Worm (Caenorhabditis elegans) whole organism, L1 larva: ENCODE measurements around the gene Y45F10D.7.

Experiments used
- C34B4.2 ChIP-seq: sonication (generic microtip); optimal IDR thresholded peaks from 2 replicates; lab custom pipeline; 2017; ENCODE audit warnings: mild to moderate bottlenecking, missing genetic modification characterization, missing compliant biosample characterization
- F16B12.6 ChIP-seq: fragments of 150-350 bp; optimal IDR thresholded peaks from 2 replicates; lab custom pipeline; 2014; ENCODE audit warnings: missing biosample characterization, missing genetic modification characterization
- alr-1 ChIP-seq: fragments of 200-800 bp; sonication (Bioruptor generic); optimal IDR thresholded peaks from 2 replicates; lab custom pipeline; 2018; ENCODE audit warnings: borderline replicate concordance, mild to moderate bottlenecking, missing genetic modification characterization, missing compliant biosample characterization
- aly-2 ChIP-seq: fragments of 150-350 bp; optimal IDR thresholded peaks from 2 replicates; lab custom pipeline; 2014; ENCODE audit warnings: missing biosample characterization, missing genetic modification characterization
- ama-1 ChIP-seq: fragments of 150-350 bp; optimal IDR thresholded peaks from 2 replicates; lab custom pipeline; 2014
- ceh-82 ChIP-seq, 3 experiments: fragments of 150-350 bp in 1 of 3; sonication (generic microtip) in 2 of 3; optimal IDR thresholded peaks; 2 replicates each; lab custom pipeline; 2014 to 2017; ENCODE audit warnings: missing biosample characterization in 3 of 3, missing genetic modification characterization in 3 of 3
- ceh-90 ChIP-seq: sonication (generic microtip); optimal IDR thresholded peaks from 2 replicates; lab custom pipeline; 2016; ENCODE audit warnings: missing genetic modification characterization, missing compliant biosample characterization
- ces-1 ChIP-seq: fragments of 150-350 bp; optimal IDR thresholded peaks from 2 replicates; lab custom pipeline; 2014; ENCODE audit warnings: missing biosample characterization, missing genetic modification reagents, missing genetic modification characterization
- dpl-1 ChIP-seq, 3 experiments: fragments of 150-350 bp in 2 of 3; sonication (generic microtip) in 1 of 3; optimal IDR thresholded peaks; 2 replicates each; lab custom pipeline; 2014 to 2017; ENCODE audit warnings: missing biosample characterization in 3 of 3, missing genetic modification characterization in 3 of 3, missing genetic modification reagents in 3 of 3
- dsc-1 ChIP-seq: sonication (generic microtip); optimal IDR thresholded peaks from 2 replicates; lab custom pipeline; 2016; ENCODE audit warnings: mild to moderate bottlenecking, missing genetic modification characterization, missing compliant biosample characterization
- efl-1 ChIP-seq, 4 experiments: fragments of 150-350 bp; optimal IDR thresholded peaks in 3 of 4; peaks in 1 of 4; 1 replicate in 1 of 4; 2 replicates in 3 of 4; lab custom pipeline; 2014; ENCODE audit warnings: missing biosample characterization in 2 of 4, missing genetic modification characterization in 2 of 4, missing genetic modification reagents in 2 of 4
- efl-3 ChIP-seq: fragments of 200-800 bp; sonication (Bioruptor generic); optimal IDR thresholded peaks from 2 replicates; lab custom pipeline; 2018; ENCODE audit warnings: mild to moderate bottlenecking, missing genetic modification characterization, missing compliant biosample characterization
- egl-13 ChIP-seq: sonication (generic microtip); optimal IDR thresholded peaks from 2 replicates; lab custom pipeline; 2016; ENCODE audit warnings: missing genotype, missing genetic modification reagents, missing genetic modification characterization, missing compliant biosample characterization
- elt-2 ChIP-seq: sonication (generic microtip); optimal IDR thresholded peaks from 2 replicates; lab custom pipeline; 2016; ENCODE audit warnings: missing genetic modification characterization, mild to moderate bottlenecking, inconsistent platforms, missing compliant biosample characterization, missing genetic modification reagents
- elt-3 ChIP-seq, 6 experiments: fragments of 150-350 bp in 1 of 6; sonication (generic microtip); optimal IDR thresholded peaks; 2 replicates each; lab custom pipeline; 2017 to 2018; ENCODE audit warnings: missing biosample characterization in 6 of 6, missing genetic modification characterization in 6 of 6, inconsistent platforms in 1 of 6
- fkh-10 ChIP-seq: sonication (generic microtip); optimal IDR thresholded peaks from 2 replicates; lab custom pipeline; 2017; ENCODE audit warnings: missing biosample characterization, missing genetic modification reagents, missing genetic modification characterization
- hpl-2 ChIP-seq: fragments of 150-350 bp; optimal IDR thresholded peaks from 2 replicates; lab custom pipeline; 2014; ENCODE audit warnings: missing biosample characterization, missing genetic modification reagents, missing genetic modification characterization
- lin-13 ChIP-seq: fragments of 150-350 bp; optimal IDR thresholded peaks from 2 replicates; lab custom pipeline; 2014; ENCODE audit warnings: missing biosample characterization, missing genetic modification reagents, missing genetic modification characterization
- lin-14 ChIP-seq: fragments of 200-800 bp; sonication (Bioruptor generic); optimal IDR thresholded peaks from 2 replicates; lab custom pipeline; 2018; ENCODE audit warnings: mild to moderate bottlenecking, missing genetic modification characterization, moderate library complexity, missing compliant biosample characterization
- lin-15B ChIP-seq: fragments of 150-350 bp; sonication (generic microtip); optimal IDR thresholded peaks from 3 replicates; lab custom pipeline; 2014; ENCODE audit warnings: missing biosample characterization, missing genetic modification characterization
- lin-35 ChIP-seq, 2 experiments: fragments of 150-350 bp; optimal IDR thresholded peaks; 2 replicates each; lab custom pipeline; 2014; ENCODE audit warnings: missing biosample characterization in 2 of 2, missing genetic modification characterization in 2 of 2, missing genetic modification reagents in 2 of 2
- lin-39 ChIP-seq: fragments of 150-350 bp; optimal IDR thresholded peaks from 2 replicates; lab custom pipeline; 2014; ENCODE audit warnings: missing biosample characterization, missing genetic modification reagents, missing genetic modification characterization
- lir-3 ChIP-seq: sonication (generic microtip); optimal IDR thresholded peaks from 2 replicates; lab custom pipeline; 2016; ENCODE audit warnings: mild to moderate bottlenecking, missing genetic modification characterization, moderate library complexity, missing compliant biosample characterization; ENCODE audit not compliant: poor library complexity
- mab-9 ChIP-seq: fragments of 200-800 bp; sonication (Bioruptor generic); IDR thresholded peaks from 2 replicates; pipeline ENCODE4 v1.3.6; 2022; ENCODE audit warnings: missing genetic modification reagents, missing genetic modification characterization, missing compliant biosample characterization
- mef-2 ChIP-seq: fragments of 150-350 bp; optimal IDR thresholded peaks from 2 replicates; lab custom pipeline; 2014; ENCODE audit warnings: missing biosample characterization, missing genetic modification characterization
- nhr-11 ChIP-seq: fragments of 150-350 bp; optimal IDR thresholded peaks from 2 replicates; lab custom pipeline; 2014; ENCODE audit warnings: missing biosample characterization, missing genetic modification characterization
- nhr-12 ChIP-seq: sonication (generic microtip); optimal IDR thresholded peaks from 2 replicates; lab custom pipeline; 2017; ENCODE audit warnings: missing biosample characterization, missing genetic modification characterization
- nhr-19 ChIP-seq: fragments of 200-800 bp; sonication (Bioruptor generic); conservative IDR thresholded peaks from 2 replicates; pipeline ENCODE4 v1.3.6; 2022; ENCODE audit warnings: missing genetic modification characterization, missing compliant biosample characterization
- nhr-28 ChIP-seq: fragments of 150-350 bp; optimal IDR thresholded peaks from 2 replicates; lab custom pipeline; 2014; ENCODE audit warnings: missing biosample characterization, missing genetic modification characterization
- nhr-71 ChIP-seq: sonication (generic microtip); optimal IDR thresholded peaks from 2 replicates; lab custom pipeline; 2016; ENCODE audit warnings: mild to moderate bottlenecking, missing genetic modification characterization, moderate library complexity, missing compliant biosample characterization
- nhr-76 ChIP-seq: sonication (generic microtip); optimal IDR thresholded peaks from 2 replicates; lab custom pipeline; 2017; ENCODE audit warnings: missing biosample characterization, missing genetic modification characterization
- nhr-77 ChIP-seq: fragments of 150-350 bp; optimal IDR thresholded peaks from 2 replicates; lab custom pipeline; 2014; ENCODE audit warnings: missing biosample characterization, missing genetic modification characterization
- nhr-84 ChIP-seq: sonication (generic microtip); optimal IDR thresholded peaks from 2 replicates; lab custom pipeline; 2017; ENCODE audit warnings: missing biosample characterization, missing genetic modification characterization
- nhr-90 ChIP-seq: sonication (generic microtip); optimal IDR thresholded peaks from 2 replicates; lab custom pipeline; 2016; ENCODE audit warnings: mild to moderate bottlenecking, missing genetic modification characterization, missing compliant biosample characterization; ENCODE audit not compliant: poor library complexity
- pag-3 ChIP-seq: sonication (generic microtip); optimal IDR thresholded peaks from 2 replicates; lab custom pipeline; 2017; ENCODE audit warnings: missing genetic modification characterization, mild to moderate bottlenecking, missing compliant biosample characterization, antibody characterized with exemption, borderline replicate concordance; ENCODE audit not compliant: insufficient read depth
- rnt-1 ChIP-seq: sonication (generic microtip); optimal IDR thresholded peaks from 2 replicates; lab custom pipeline; 2016; ENCODE audit warnings: mild to moderate bottlenecking, missing genetic modification characterization, moderate library complexity, missing compliant biosample characterization
- skn-1 ChIP-seq: fragments of 150-350 bp; optimal IDR thresholded peaks from 2 replicates; lab custom pipeline; 2014; ENCODE audit warnings: missing biosample characterization, missing genetic modification characterization
- snpc-4 ChIP-seq: fragments of 150-350 bp; optimal IDR thresholded peaks from 2 replicates; lab custom pipeline; 2014; ENCODE audit warnings: missing biosample characterization, missing genetic modification characterization
- snu-23 ChIP-seq: sonication (generic microtip); optimal IDR thresholded peaks from 2 replicates; lab custom pipeline; 2016; ENCODE audit warnings: missing genetic modification characterization, missing compliant biosample characterization
- sox-4 ChIP-seq: sonication (generic microtip); optimal IDR thresholded peaks from 2 replicates; lab custom pipeline; 2016; ENCODE audit warnings: missing genetic modification characterization, missing compliant biosample characterization
- sptf-1 ChIP-seq: fragments of 150-350 bp; optimal IDR thresholded peaks from 2 replicates; lab custom pipeline; 2014; ENCODE audit warnings: missing biosample characterization, missing genetic modification characterization
- sup-37 ChIP-seq: fragments of 200-800 bp; sonication (Bioruptor generic); optimal IDR thresholded peaks from 2 replicates; lab custom pipeline; 2018; ENCODE audit warnings: mild to moderate bottlenecking, missing genetic modification characterization, missing compliant biosample characterization
- swsn-7 ChIP-seq: sonication (generic microtip); optimal IDR thresholded peaks from 2 replicates; lab custom pipeline; 2016; ENCODE audit warnings: missing genetic modification characterization, missing compliant biosample characterization
- tlp-1 ChIP-seq: fragments of 150-350 bp; optimal IDR thresholded peaks from 2 replicates; lab custom pipeline; 2014; ENCODE audit warnings: missing biosample characterization, missing genetic modification characterization
- unc-130 ChIP-seq: fragments of 150-350 bp; optimal IDR thresholded peaks from 2 replicates; lab custom pipeline; 2017; ENCODE audit warnings: missing biosample characterization, missing genetic modification characterization, inconsistent platforms
- unc-62 ChIP-seq: fragments of 150-350 bp; optimal IDR thresholded peaks from 2 replicates; lab custom pipeline; 2014; ENCODE audit warnings: missing biosample characterization, missing genetic modification reagents, missing genetic modification characterization
- unc-86 ChIP-seq: sonication (generic microtip); optimal IDR thresholded peaks from 2 replicates; lab custom pipeline; 2016; ENCODE audit warnings: missing genetic modification characterization, missing compliant biosample characterization
- unc-98 ChIP-seq: fragments of 200-800 bp; sonication (Bioruptor generic); IDR thresholded peaks from 2 replicates; pipeline ENCODE4 v1.3.6; 2022; ENCODE audit warnings: missing genetic modification characterization, missing compliant biosample characterization
- vab-15 ChIP-seq: sonication (generic microtip); optimal IDR thresholded peaks from 2 replicates; lab custom pipeline; 2017; ENCODE audit warnings: missing genotype, mild to moderate bottlenecking, missing genetic modification characterization, missing compliant biosample characterization
- zag-1 ChIP-seq: fragments of 150-350 bp; optimal IDR thresholded peaks from 2 replicates; lab custom pipeline; 2014; ENCODE audit warnings: missing biosample characterization, missing genetic modification characterization
- zip-4 ChIP-seq: fragments of 200-800 bp; sonication (Bioruptor generic); optimal IDR thresholded peaks from 2 replicates; lab custom pipeline; 2018; ENCODE audit warnings: mild to moderate bottlenecking, missing genetic modification characterization, moderate library complexity, missing compliant biosample characterization
- ztf-11 ChIP-seq, 2 experiments: sonication (generic microtip); optimal IDR thresholded peaks; 2 replicates each; lab custom pipeline; 2016 to 2017; ENCODE audit warnings: missing genetic modification characterization in 2 of 2, missing biosample characterization in 1 of 2, missing compliant biosample characterization in 1 of 2
- ztf-4 ChIP-seq: fragments of 150-350 bp; optimal IDR thresholded peaks from 2 replicates; lab custom pipeline; 2014; ENCODE audit warnings: missing biosample characterization, missing genetic modification characterization

Y45F10D.7 gene

ce11 chrIV:13826363-13826762, 37.7 kb downstream of the Y45F10D.7 start (continued):
- TF ChIP-seq efl-3 (no peak), elt-3 (tag; optimal IDR thresholded peaks at IDR 0.05; lab: Kevin White, UChicago) (no peak), nhr-28 (tag; lab: Kevin White, UChicago) (no peak), rnt-1 (tag; lab: Kevin White, UChicago) (peak; percentile 87), unc-130 (peak; percentile 18), hpl-2 (no peak), lin-39 (tag; lab: Kevin White, UChicago) (peak; percentile 11), F16B12.6 (tag; lab: Kevin White, UChicago) (no peak), nhr-12 (tag; lab: Kevin White, UChicago) (no peak), sox-4 (tag; lab: Kevin White, UChicago) (no peak), ama-1 (lab: Kevin White, UChicago) (no peak), nhr-84 (tag; lab: Kevin White, UChicago) (no peak), efl-1 (optimal IDR thresholded peaks at IDR 0.05; lab: Kevin White, UChicago) (peak; percentile 56 to 57), efl-1 (GFP tag; optimal IDR thresholded peaks at IDR 0.05 in 1 of 2; lab: Kevin White, UChicago) (peak; percentile 22 to 92), lin-14 (GFP tag; lab: Kevin White, UChicago) (peak; percentile 96), mef-2 (tag; lab: Kevin White, UChicago) (no peak), ceh-90 (no peak), skn-1 (tag; lab: Kevin White, UChicago) (peak; percentile 9), C34B4.2 (tag; lab: Kevin White, UChicago) (no peak), pag-3 (peak; percentile 76), zip-4 (GFP tag; lab: Kevin White, UChicago) (no peak), alr-1 (tag; lab: Kevin White, UChicago) (no peak), nhr-19 (peak; percentile 65), nhr-76 (tag; lab: Kevin White, UChicago) (no peak), dpl-1 (GFP tag; optimal IDR thresholded peaks at IDR 0.05; lab: Kevin White, UChicago) (peak in 2 of 3 experiments; percentile 21 to 24), snu-23 (GFP tag; lab: Kevin White, UChicago) (peak; percentile 72), lir-3 (no peak), egl-13 (no peak), lin-15B (no peak), zag-1 (tag; lab: Kevin White, UChicago) (no peak), lin-35 (GFP tag; optimal IDR thresholded peaks at IDR 0.05; lab: Kevin White, UChicago) (peak; percentile 18 to 41), mab-9 (GFP tag; lab: Robert Waterston, UW) (no peak), ceh-82 (tag; optimal IDR thresholded peaks at IDR 0.05; lab: Kevin White, UChicago) (no peak), snpc-4 (tag; lab: Kevin White, UChicago) (no peak), nhr-71 (peak; percentile 88), unc-86 (tag; lab: Kevin White, UChicago) (no peak), swsn-7 (tag; lab: Kevin White, UChicago) (peak; percentile 47), aly-2 (no peak), ces-1 (GFP tag; lab: Kevin White, UChicago) (no peak), sup-37 (no peak), elt-2 (tag; lab: Kevin White, UChicago) (peak; percentile 69), ztf-4 (tag; lab: Kevin White, UChicago) (peak; percentile 24), vab-15 (tag; lab: Kevin White, UChicago) (no peak), dsc-1 (tag; lab: Kevin White, UChicago) (no peak), ztf-11 (tag; optimal IDR thresholded peaks at IDR 0.05; lab: Kevin White, UChicago) (no peak), fkh-10 (GFP tag; lab: Kevin White, UChicago) (no peak), unc-62 (no peak), nhr-77 (tag; lab: Kevin White, UChicago) (no peak), sptf-1 (tag; lab: Kevin White, UChicago) (no peak), lin-13 (GFP tag; lab: Kevin White, UChicago) (no peak), unc-98 (GFP tag; lab: Robert Waterston, UW) (no peak), nhr-11 (tag; lab: Kevin White, UChicago) (no peak), nhr-90 (no peak), tlp-1 (no peak)
